Worm (Caenorhabditis elegans) whole organism, early embryonic: Measurements from ENCODE around the gene sut-2.

Experiments
- ama-1 ChIP-seq: fragments of 150-350 bp; optimal IDR thresholded peaks from 2 replicates; lab custom pipeline; 2014
- ets-7 ChIP-seq: sonication (generic microtip); optimal IDR thresholded peaks from 2 replicates; lab custom pipeline; 2016; ENCODE audit warnings: missing genotype, missing genetic modification characterization, missing compliant biosample characterization
- hmbx-1 ChIP-seq: sonication (generic microtip); optimal IDR thresholded peaks from 2 replicates; lab custom pipeline; 2016; ENCODE audit warnings: mild to moderate bottlenecking, missing genetic modification characterization, missing compliant biosample characterization
- hmg-4 ChIP-seq: fragments of 200-800 bp; sonication (Bioruptor generic); optimal IDR thresholded peaks from 2 replicates; lab custom pipeline; 2018; ENCODE audit warnings: mild to moderate bottlenecking, missing genetic modification characterization, missing compliant biosample characterization
- pes-1 ChIP-seq: fragments of 200-800 bp; sonication (Bioruptor generic); IDR thresholded peaks from 2 replicates; pipeline ENCODE4 v1.3.6; 2022; ENCODE audit warnings: missing genetic modification reagents, missing genetic modification characterization, missing compliant biosample characterization
- tbx-37 ChIP-seq: fragments of 200-800 bp; sonication (Bioruptor generic); conservative IDR thresholded peaks from 2 replicates; pipeline ENCODE4 v1.3.6; 2022; ENCODE audit warnings: missing genetic modification reagents, missing genetic modification characterization, missing compliant biosample characterization
- tra-4 ChIP-seq: sonication (generic microtip); optimal IDR thresholded peaks from 2 replicates; lab custom pipeline; 2017; ENCODE audit warnings: missing genetic modification characterization, missing compliant biosample characterization

ce11 chrV:4525106-4525505 is 44.7 kb downstream of the sut-2 start:
- no peak for TF ChIP-seq tbx-37 (GFP tag; lab: Robert Waterston, UW)
- TF ChIP-seq hmbx-1 (tag; lab: Kevin White, UChicago), result no peak
- TF ChIP-seq tra-4, result no peak
- TF ChIP-seq ama-1 (lab: Kevin White, UChicago), result no peak
- TF ChIP-seq pes-1 (GFP tag; lab: Robert Waterston, UW), result no peak
- TF ChIP-seq hmg-4 (GFP tag; lab: Kevin White, UChicago), result no peak
- no peak for TF ChIP-seq ets-7
